Worm (Caenorhabditis elegans) whole organism, L4 larva: Measurements from ENCODE around the gene ZK6.8.

Source experiments
- D1046.2 ChIP-seq: fragments of 200-800 bp; sonication (Bioruptor generic); IDR thresholded peaks from 2 replicates; pipeline ENCODE4 v1.3.6; 2022; ENCODE audit warnings: missing genetic modification characterization, missing compliant biosample characterization
- F44E2.7 ChIP-seq: fragments of 200-800 bp; sonication (Bioruptor generic); IDR thresholded peaks from 2 replicates; pipeline ENCODE4 v2.1.2; 2022; ENCODE audit warnings: missing genetic modification characterization, missing compliant biosample characterization
- T26A8.4 ChIP-seq: fragments of 200-800 bp; sonication (Bioruptor generic); IDR thresholded peaks from 2 replicates; pipeline ENCODE4 v1.3.6; 2022; ENCODE audit warnings: missing genetic modification characterization, missing compliant biosample characterization
- Y105C5A.15 ChIP-seq: fragments of 200-800 bp; sonication (Bioruptor generic); IDR thresholded peaks from 2 replicates; pipeline ENCODE4 v1.3.6; 2022; ENCODE audit warnings: missing genetic modification characterization, missing compliant biosample characterization
- Y48G9A.11 ChIP-seq: fragments of 200-800 bp; sonication (Bioruptor generic); IDR thresholded peaks from 2 replicates; pipeline ENCODE4 v1.3.6; 2022; ENCODE audit warnings: missing genetic modification reagents, missing genetic modification characterization, missing compliant biosample characterization
- Y75B8A.6 ChIP-seq: fragments of 200-800 bp; sonication (Bioruptor generic); IDR thresholded peaks from 2 replicates; pipeline ENCODE4 v1.3.6; 2022; ENCODE audit warnings: missing genetic modification reagents, missing genetic modification characterization, missing compliant biosample characterization
- ZK546.5 ChIP-seq, 2 experiments: sonication (generic microtip); optimal IDR thresholded peaks; 2 replicates each; lab custom pipeline; 2017; ENCODE audit warnings: missing biosample characterization in 2 of 2, missing genetic modification characterization in 2 of 2
- aly-2 ChIP-seq: sonication (generic microtip); optimal IDR thresholded peaks from 2 replicates; lab custom pipeline; 2018; ENCODE audit warnings: missing biosample characterization, missing genetic modification characterization
- ama-1 ChIP-seq: fragments of 150-350 bp; optimal IDR thresholded peaks from 2 replicates; lab custom pipeline; 2014; ENCODE audit warnings: inconsistent platforms, mixed read lengths
- ceh-32 ChIP-seq: sonication (generic microtip); optimal IDR thresholded peaks from 2 replicates; lab custom pipeline; 2016; ENCODE audit warnings: mild to moderate bottlenecking, missing genetic modification characterization, missing compliant biosample characterization; ENCODE audit not compliant: poor library complexity
- ceh-62 ChIP-seq: sonication (generic microtip); optimal IDR thresholded peaks from 2 replicates; lab custom pipeline; 2017; ENCODE audit warnings: missing biosample characterization, missing genetic modification characterization
- ceh-82 ChIP-seq: sonication (generic microtip); optimal IDR thresholded peaks from 2 replicates; lab custom pipeline; 2017; ENCODE audit warnings: missing biosample characterization, missing genetic modification characterization
- ces-1 ChIP-seq: fragments of 150-350 bp; sonication (generic microtip); optimal IDR thresholded peaks from 4 replicates; lab custom pipeline; 2014; ENCODE audit warnings: missing biosample characterization, missing genetic modification reagents, missing genetic modification characterization
- ctbp-1 ChIP-seq: fragments of 200-800 bp; sonication (Bioruptor generic); IDR thresholded peaks from 2 replicates; pipeline ENCODE4 v1.3.6; 2022; ENCODE audit warnings: missing genetic modification reagents, missing genetic modification characterization, missing compliant biosample characterization
- daf-12 ChIP-seq: fragments of 150-350 bp; optimal IDR thresholded peaks from 2 replicates; lab custom pipeline; 2014; ENCODE audit warnings: missing biosample characterization, missing genetic modification reagents, missing genetic modification characterization
- daf-19 ChIP-seq: fragments of 200-800 bp; sonication (Bioruptor generic); conservative IDR thresholded peaks from 2 replicates; pipeline ENCODE4 v1.3.6; 2022; ENCODE audit warnings: missing genetic modification characterization, missing compliant biosample characterization
- dmd-6 ChIP-seq: fragments of 200-800 bp; sonication (Bioruptor generic); IDR thresholded peaks from 2 replicates; pipeline ENCODE4 v1.3.6; 2022; ENCODE audit warnings: missing genetic modification reagents, missing genetic modification characterization, missing compliant biosample characterization
- dmd-8 ChIP-seq: fragments of 200-800 bp; sonication (Bioruptor generic); IDR thresholded peaks from 2 replicates; pipeline ENCODE4 v1.3.6; 2022; ENCODE audit warnings: missing genetic modification characterization, missing compliant biosample characterization
- dpl-1 ChIP-seq: fragments of 150-350 bp; optimal IDR thresholded peaks from 2 replicates; lab custom pipeline; 2014; ENCODE audit warnings: missing biosample characterization, missing genetic modification reagents, missing genetic modification characterization
- dve-1 ChIP-seq: sonication (generic microtip); optimal IDR thresholded peaks from 2 replicates; lab custom pipeline; 2017; ENCODE audit warnings: antibody characterized with exemption, mild to moderate bottlenecking, missing genetic modification characterization, missing compliant biosample characterization; ENCODE audit not compliant: insufficient read depth
- egl-43 ChIP-seq: fragments of 200-800 bp; sonication (Bioruptor generic); IDR thresholded peaks from 2 replicates; pipeline ENCODE4 v1.3.6; 2022; ENCODE audit warnings: missing genetic modification reagents, missing genetic modification characterization, missing compliant biosample characterization
- fos-1 ChIP-seq: fragments of 150-350 bp; optimal IDR thresholded peaks from 2 replicates; lab custom pipeline; 2014; ENCODE audit warnings: missing biosample characterization, missing genetic modification characterization
- hlh-11 ChIP-seq: fragments of 200-800 bp; sonication (Bioruptor generic); optimal IDR thresholded peaks from 2 replicates; lab custom pipeline; 2018; ENCODE audit warnings: mild to moderate bottlenecking, missing genetic modification characterization, missing compliant biosample characterization
- hlh-30 ChIP-seq: sonication (generic microtip); optimal IDR thresholded peaks from 2 replicates; lab custom pipeline; 2017; ENCODE audit warnings: antibody characterized with exemption, mild to moderate bottlenecking, missing genetic modification characterization, missing compliant biosample characterization; ENCODE audit not compliant: insufficient read depth
- jun-1 ChIP-seq: fragments of 150-350 bp; optimal IDR thresholded peaks from 2 replicates; lab custom pipeline; 2014; ENCODE audit warnings: missing biosample characterization, missing genetic modification reagents, missing genetic modification characterization
- lim-7 ChIP-seq: fragments of 200-800 bp; sonication (Bioruptor generic); IDR thresholded peaks from 2 replicates; pipeline ENCODE4 v1.3.6; 2022; ENCODE audit warnings: missing genetic modification characterization, missing compliant biosample characterization
- lin-13 ChIP-seq: fragments of 150-350 bp; optimal IDR thresholded peaks from 2 replicates; lab custom pipeline; 2014; ENCODE audit warnings: missing biosample characterization, missing genetic modification reagents, missing genetic modification characterization
- lin-15B ChIP-seq: fragments of 150-350 bp; sonication (generic microtip); optimal IDR thresholded peaks from 3 replicates; lab custom pipeline; 2014; ENCODE audit warnings: missing biosample characterization, missing genetic modification characterization
- lin-29 ChIP-seq: fragments of 200-800 bp; sonication (Bioruptor generic); IDR thresholded peaks from 2 replicates; pipeline ENCODE4 v1.3.6; 2022; ENCODE audit warnings: missing genetic modification reagents, missing genetic modification characterization, missing compliant biosample characterization
- lin-38 ChIP-seq: fragments of 200-800 bp; sonication (Bioruptor generic); IDR thresholded peaks from 2 replicates; pipeline ENCODE4 v1.3.6; 2022; ENCODE audit warnings: missing genetic modification reagents, missing genetic modification characterization, missing compliant biosample characterization
- lir-3 ChIP-seq: sonication (generic microtip); optimal IDR thresholded peaks from 2 replicates; lab custom pipeline; 2016; ENCODE audit warnings: mild to moderate bottlenecking, missing genetic modification characterization, missing compliant biosample characterization
- madf-5 ChIP-seq, 2 experiments: fragments of 200-800 bp; sonication (Bioruptor generic); IDR thresholded peaks; 2 replicates each; pipeline ENCODE4 v1.3.6; 2022; ENCODE audit warnings: missing compliant biosample characterization in 2 of 2, missing genetic modification characterization in 2 of 2
- madf-9 ChIP-seq: fragments of 200-800 bp; sonication (Bioruptor generic); conservative IDR thresholded peaks from 2 replicates; pipeline ENCODE4 v1.3.6; 2022; ENCODE audit warnings: missing genetic modification reagents, missing genetic modification characterization, missing compliant biosample characterization
- mdl-1 ChIP-seq, 2 experiments: fragments of 150-350 bp in 1 of 2; sonication (generic microtip) in 1 of 2; optimal IDR thresholded peaks; 2 replicates each; lab custom pipeline; 2014 to 2017; ENCODE audit warnings: missing biosample characterization in 2 of 2, missing genetic modification characterization in 2 of 2
- mdt-29 ChIP-seq: fragments of 200-800 bp; sonication (Bioruptor generic); IDR thresholded peaks from 2 replicates; pipeline ENCODE4 v1.3.6; 2022; ENCODE audit warnings: missing genetic modification reagents, missing genetic modification characterization, missing compliant biosample characterization
- mep-1 ChIP-seq: fragments of 150-350 bp; sonication (generic microtip); optimal IDR thresholded peaks from 3 replicates; lab custom pipeline; 2014; ENCODE audit warnings: missing biosample characterization, missing genetic modification characterization
- nhr-237 ChIP-seq: sonication (generic microtip); optimal IDR thresholded peaks from 2 replicates; lab custom pipeline; 2017; ENCODE audit warnings: missing biosample characterization, missing genetic modification characterization
- nhr-28 ChIP-seq: fragments of 150-350 bp; optimal IDR thresholded peaks from 2 replicates; lab custom pipeline; 2014; ENCODE audit warnings: missing biosample characterization, missing genetic modification characterization
- nhr-48 ChIP-seq: sonication (generic microtip); optimal IDR thresholded peaks from 2 replicates; lab custom pipeline; 2016; ENCODE audit warnings: mild to moderate bottlenecking, missing genetic modification characterization, missing compliant biosample characterization
- nhr-76 ChIP-seq: fragments of 150-350 bp; optimal IDR thresholded peaks from 2 replicates; lab custom pipeline; 2014; ENCODE audit warnings: missing biosample characterization, missing genetic modification characterization
- pha-4 ChIP-seq, 2 experiments: fragments of 150-350 bp in 1 of 2; fragments of 200-800 bp in 1 of 2; sonication (Bioruptor generic) in 1 of 2; IDR thresholded peaks in 1 of 2; optimal IDR thresholded peaks in 1 of 2; 2 replicates each; pipeline versions ENCODE4 v1.3.6 to Lab custom; 2014 to 2022; ENCODE audit warnings: missing genetic modification characterization in 2 of 2, missing genetic modification reagents in 2 of 2, missing biosample characterization in 1 of 2, missing compliant biosample characterization in 1 of 2
- pqm-1 ChIP-seq: sonication (generic microtip); optimal IDR thresholded peaks from 2 replicates; lab custom pipeline; 2017; ENCODE audit warnings: missing biosample characterization, missing genetic modification characterization
- set-16 ChIP-seq: fragments of 200-800 bp; sonication (Bioruptor generic); IDR thresholded peaks from 2 replicates; pipeline ENCODE4 v1.3.6; 2022; ENCODE audit warnings: missing genetic modification reagents, missing genetic modification characterization, missing compliant biosample characterization
- skn-1 ChIP-seq: fragments of 150-350 bp; optimal IDR thresholded peaks from 2 replicates; lab custom pipeline; 2014; ENCODE audit warnings: missing biosample characterization, missing genetic modification characterization
- snpc-4 ChIP-seq: fragments of 150-350 bp; optimal IDR thresholded peaks from 2 replicates; lab custom pipeline; 2014; ENCODE audit warnings: missing biosample characterization, missing genetic modification characterization
- spr-3 ChIP-seq: fragments of 200-800 bp; sonication (Bioruptor generic); optimal IDR thresholded peaks from 2 replicates; lab custom pipeline; 2018; ENCODE audit warnings: mild to moderate bottlenecking, missing genetic modification characterization, missing compliant biosample characterization
- unc-130 ChIP-seq: sonication (generic microtip); optimal IDR thresholded peaks from 2 replicates; lab custom pipeline; 2016; ENCODE audit warnings: missing genetic modification reagents, missing genetic modification characterization, missing compliant biosample characterization
- zfp-2 ChIP-seq: sonication (generic microtip); optimal IDR thresholded peaks from 2 replicates; lab custom pipeline; 2016; ENCODE audit warnings: mild to moderate bottlenecking, missing genetic modification characterization, missing compliant biosample characterization
- zfp-3 ChIP-seq: fragments of 200-800 bp; sonication (Bioruptor generic); conservative IDR thresholded peaks from 2 replicates; pipeline ENCODE4 v1.3.6; 2022; ENCODE audit warnings: missing genetic modification reagents, missing genetic modification characterization, missing compliant biosample characterization
- zip-11 ChIP-seq: fragments of 200-800 bp; sonication (Bioruptor generic); IDR thresholded peaks from 2 replicates; pipeline ENCODE4 v1.3.6; 2022; ENCODE audit warnings: missing genetic modification characterization, missing compliant biosample characterization
- zip-2 ChIP-seq: fragments of 150-350 bp; optimal IDR thresholded peaks from 2 replicates; lab custom pipeline; 2014; ENCODE audit warnings: missing biosample characterization, missing genetic modification characterization
- ztf-11 ChIP-seq: fragments of 150-350 bp; optimal IDR thresholded peaks from 2 replicates; lab custom pipeline; 2014; ENCODE audit warnings: missing biosample characterization, missing genetic modification characterization

The ZK6.8 gene

DNA sequence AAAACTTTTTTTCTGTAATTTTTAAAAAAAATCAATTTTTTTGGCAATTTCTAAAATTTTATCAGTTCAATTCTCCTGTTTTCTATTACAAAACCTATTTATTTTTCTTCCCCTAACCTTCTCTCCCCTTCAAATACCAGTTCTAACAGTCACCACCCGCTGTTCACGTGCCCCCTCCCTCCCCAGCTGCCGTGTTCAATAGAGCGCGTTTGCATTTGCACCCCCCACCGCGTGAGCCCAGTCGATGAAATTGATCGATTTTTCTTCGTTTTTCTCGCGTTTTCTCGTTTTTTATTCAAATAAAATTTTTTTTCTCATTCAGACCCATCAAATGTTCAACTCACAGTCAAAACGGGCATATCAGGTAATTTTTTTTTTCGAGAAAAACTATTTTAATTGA is 32.7 kb upstream of the ZK6.8 start, which contains the start of gene atg-9 (continued):
- TF ChIP-seq Y48G9A.11 (GFP tag; lab: Robert Waterston, UW) = no peak
- no peak for TF ChIP-seq snpc-4 (tag; lab: Kevin White, UChicago)
- TF ChIP-seq dve-1 (tag; lab: Kevin White, UChicago) = peak; percentile 85
- TF ChIP-seq nhr-76 (tag; lab: Kevin White, UChicago) = no peak
- peak; percentile 63; the same call in 1 of the 2 replicates for TF ChIP-seq pha-4 (GFP tag; IDR thresholded peaks at IDR 0.05; lab: Robert Waterston, UW)
- TF ChIP-seq pha-4 (tag; optimal IDR thresholded peaks at IDR 0.05; lab: Kevin White, UChicago) = no peak
- peak; percentile 45; the same call in 1 of the 2 replicates for TF ChIP-seq madf-9 (GFP tag; lab: Robert Waterston, UW)
- peak; percentile 93 for TF ChIP-seq hlh-11
- TF ChIP-seq mdl-1 (tag; optimal IDR thresholded peaks at IDR 0.05; lab: Kevin White, UChicago) = peak; percentile 71 to 96
- TF ChIP-seq mep-1 (tag; lab: Kevin White, UChicago) = peak; percentile 84
- no peak for TF ChIP-seq zip-11
- 0 out of 2 replicates have a peak, but pooled peaks have one; percentile 59 for TF ChIP-seq zfp-3 (GFP tag; lab: Robert Waterston, UW)
- TF ChIP-seq lin-15B (tag; lab: Kevin White, UChicago) = no peak
- TF ChIP-seq dpl-1 (GFP tag; lab: Kevin White, UChicago) = peak; percentile 64
- no peak for TF ChIP-seq zfp-2 (tag; lab: Kevin White, UChicago)
- no peak for TF ChIP-seq ztf-11 (tag; lab: Kevin White, UChicago)
- no peak for TF ChIP-seq ceh-62 (tag; lab: Kevin White, UChicago)
- TF ChIP-seq lin-38 (GFP tag; lab: Robert Waterston, UW) = peak; percentile 97
- no peak for TF ChIP-seq F44E2.7 (GFP tag; lab: Robert Waterston, UW)
- peak; percentile 27; the same call in 1 of the 2 replicates for TF ChIP-seq set-16 (GFP tag; lab: Robert Waterston, UW)
- no peak for TF ChIP-seq daf-19 (GFP tag; lab: Robert Waterston, UW)
- no peak for TF ChIP-seq egl-43 (GFP tag; lab: Robert Waterston, UW)
- no peak for TF ChIP-seq mdt-29 (GFP tag; lab: Robert Waterston, UW)
- no peak for TF ChIP-seq aly-2 (tag; lab: Kevin White, UChicago)
- TF ChIP-seq zip-2 (tag; lab: Kevin White, UChicago) = no peak
- TF ChIP-seq unc-130 = no peak
- peak; percentile 46; the same call in 1 of the 2 replicates for TF ChIP-seq T26A8.4
- no peak for TF ChIP-seq Y105C5A.15 (GFP tag; lab: Robert Waterston, UW)
- TF ChIP-seq lin-13 (GFP tag; lab: Kevin White, UChicago) = peak; percentile 53
- TF ChIP-seq nhr-28 = peak; percentile 71
- TF ChIP-seq ZK546.5 (tag; optimal IDR thresholded peaks at IDR 0.05; lab: Kevin White, UChicago) = no peak
- TF ChIP-seq skn-1 (tag; lab: Kevin White, UChicago) = no peak
- no peak for TF ChIP-seq dmd-8 (GFP tag; lab: Robert Waterston, UW)
- TF ChIP-seq lim-7 (GFP tag; lab: Robert Waterston, UW) = peak; percentile 55; the same call in 1 of the 2 replicates
- no peak for TF ChIP-seq jun-1
- peak; percentile 68; the same call in 1 of the 2 replicates for TF ChIP-seq Y75B8A.6 (GFP tag; lab: Robert Waterston, UW)
- TF ChIP-seq D1046.2 = no peak
- TF ChIP-seq nhr-48 = no peak
- peak; percentile 99 for TF ChIP-seq hlh-30 (tag; lab: Kevin White, UChicago)
- TF ChIP-seq ceh-82 (tag; lab: Kevin White, UChicago) = no peak
- TF ChIP-seq lir-3 (tag; lab: Kevin White, UChicago) = no peak
- peak; percentile 54 for TF ChIP-seq ctbp-1 (GFP tag; lab: Robert Waterston, UW)
- TF ChIP-seq nhr-237 (tag; lab: Kevin White, UChicago) = no peak
- no peak for TF ChIP-seq pqm-1 (tag; lab: Kevin White, UChicago)
- TF ChIP-seq fos-1 (tag; lab: Kevin White, UChicago) = no peak
- TF ChIP-seq lin-29 (GFP tag; lab: Robert Waterston, UW) = no peak
- TF ChIP-seq spr-3 = no peak
- TF ChIP-seq daf-12 (tag; lab: Kevin White, UChicago) = no peak
- TF ChIP-seq madf-5 (GFP tag; IDR thresholded peaks at IDR 0.05; lab: Robert Waterston, UW) = no peak
- TF ChIP-seq ces-1 (GFP tag; lab: Kevin White, UChicago) = no peak
- peak; percentile 51 for TF ChIP-seq ama-1 (lab: Kevin White, UChicago)
- TF ChIP-seq ceh-32 (tag; lab: Kevin White, UChicago) = no peak
- peak; percentile 61 for TF ChIP-seq dmd-6 (GFP tag; lab: Robert Waterston, UW)
